Worm (Caenorhabditis elegans): ENCODE data around the gene srx-116.

- TF ChIP-seq pha-4 (tag; optimal IDR thresholded peaks at IDR 0.05) (no peak), ceh-83 (GFP tag; optimal IDR thresholded peaks at IDR 0.05) (no peak), unc-120 (tag; optimal IDR thresholded peaks at IDR 0.05; ENCODE audit: poor library complexity, severe bottlenecking) (no peak), lsy-2 (tag; optimal IDR thresholded peaks at IDR 0.05) (no peak), nhr-76 (tag; optimal IDR thresholded peaks at IDR 0.05) (no peak), lin-13 (tag; optimal IDR thresholded peaks at IDR 0.05) (no peak), ces-1 (GFP tag; optimal IDR thresholded peaks at IDR 0.05) (no peak), unc-62 (GFP tag; optimal IDR thresholded peaks at IDR 0.05) (no peak), mls-2 (tag; optimal IDR thresholded peaks at IDR 0.05) (no peak), blmp-1 (tag; optimal IDR thresholded peaks at IDR 0.05) (no peak), snpc-4 (tag; optimal IDR thresholded peaks at IDR 0.05) (no peak), elt-3 (tag; optimal IDR thresholded peaks at IDR 0.05) (no peak), tbx-8 (GFP tag; optimal IDR thresholded peaks at IDR 0.05) (no peak), ham-2 (GFP tag; optimal IDR thresholded peaks at IDR 0.05) (no peak)
These were observed 21.5 kb upstream of the srx-116 start, which contains the start of gene gpa-9 for ce11 chrV:12649213-12649612.

Measured in whole organism, mixed stage, embryonic.